Worm (Caenorhabditis elegans): ENCODE data around the gene plpr-1.

DNA sequence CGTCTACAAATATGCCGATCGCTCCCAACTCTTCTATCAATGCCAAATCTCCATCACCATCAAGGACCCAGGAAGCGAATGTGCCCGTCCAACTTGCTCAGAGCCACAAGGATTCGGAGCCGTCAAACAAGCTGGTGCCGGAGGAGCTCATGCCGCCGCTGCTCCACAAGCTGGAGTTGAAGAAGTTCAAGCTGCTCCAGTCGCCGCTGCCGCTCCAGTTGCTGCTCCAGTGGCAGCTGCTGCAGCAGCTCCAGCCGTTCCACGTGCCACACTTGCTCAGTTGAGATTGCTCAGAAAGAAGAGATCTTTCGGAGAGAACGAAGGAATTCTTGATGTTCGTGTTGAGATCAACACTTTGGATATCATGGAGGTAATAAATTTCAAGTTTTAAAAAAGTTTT, 48.7 kb downstream of the plpr-1 start:
- TF ChIP-seq pqm-1 (tag; optimal IDR thresholded peaks at IDR 0.05) (no peak), ceh-9 (tag; optimal IDR thresholded peaks at IDR 0.05) (no peak), ztf-16 (tag; optimal IDR thresholded peaks at IDR 0.05) (no peak)
